Worm (Caenorhabditis elegans) whole organism, L3 larva: ENCODE measurements around the gene C27C12.3.

Experiments used
- R02D3.7 ChIP-seq: fragments of 150-350 bp; optimal IDR thresholded peaks from 2 replicates; lab custom pipeline; 2014; ENCODE audit warnings: missing biosample characterization, missing genetic modification characterization
- ZK546.5 ChIP-seq: sonication (generic microtip); optimal IDR thresholded peaks from 2 replicates; lab custom pipeline; 2017; ENCODE audit warnings: missing biosample characterization, missing genetic modification characterization
- aly-2 ChIP-seq: fragments of 150-350 bp; optimal IDR thresholded peaks from 2 replicates; lab custom pipeline; 2014; ENCODE audit warnings: missing biosample characterization, missing genetic modification characterization
- ceh-16 ChIP-seq: sonication (generic microtip); optimal IDR thresholded peaks from 2 replicates; lab custom pipeline; 2017; ENCODE audit warnings: missing biosample characterization, missing genetic modification characterization
- ceh-28 ChIP-seq: fragments of 150-350 bp; optimal IDR thresholded peaks from 2 replicates; lab custom pipeline; 2014; ENCODE audit warnings: missing biosample characterization, missing genetic modification reagents, missing genetic modification characterization
- ceh-82 ChIP-seq: fragments of 150-350 bp; optimal IDR thresholded peaks from 2 replicates; lab custom pipeline; 2014; ENCODE audit warnings: missing biosample characterization, missing genetic modification characterization
- ceh-9 ChIP-seq: sonication (generic microtip); optimal IDR thresholded peaks from 2 replicates; lab custom pipeline; 2018; ENCODE audit warnings: missing biosample characterization, missing genetic modification characterization
- daf-12 ChIP-seq: fragments of 150-350 bp; optimal IDR thresholded peaks from 2 replicates; lab custom pipeline; 2014; ENCODE audit warnings: missing biosample characterization, missing genetic modification reagents, missing genetic modification characterization
- egl-27 ChIP-seq: sonication (generic microtip); optimal IDR thresholded peaks from 4 replicates; lab custom pipeline; 2017; ENCODE audit warnings: missing biosample characterization, missing genetic modification reagents, missing genetic modification characterization
- egl-5 ChIP-seq: fragments of 150-350 bp; optimal IDR thresholded peaks from 2 replicates; lab custom pipeline; 2017; ENCODE audit warnings: missing biosample characterization, missing genetic modification reagents, missing genetic modification characterization, inconsistent platforms
- elt-1 ChIP-seq: fragments of 150-350 bp; optimal IDR thresholded peaks from 2 replicates; lab custom pipeline; 2014; ENCODE audit warnings: missing biosample characterization, missing genetic modification characterization
- elt-2 ChIP-seq: sonication (generic microtip); optimal IDR thresholded peaks from 2 replicates; lab custom pipeline; 2016; ENCODE audit warnings: missing genetic modification reagents, mild to moderate bottlenecking, missing genetic modification characterization, missing compliant biosample characterization
- eor-1 ChIP-seq, 2 experiments: fragments of 150-350 bp; optimal IDR thresholded peaks; 2 replicates each; lab custom pipeline; 2014 to 2018; ENCODE audit warnings: missing biosample characterization in 2 of 2, missing genetic modification characterization in 2 of 2
- fkh-10 ChIP-seq: sonication (generic microtip); optimal IDR thresholded peaks from 2 replicates; lab custom pipeline; 2017; ENCODE audit warnings: missing biosample characterization, missing genetic modification reagents, missing genetic modification characterization
- fkh-2 ChIP-seq: fragments of 150-350 bp; optimal IDR thresholded peaks from 2 replicates; lab custom pipeline; 2014; ENCODE audit warnings: missing biosample characterization, missing genetic modification reagents, missing genetic modification characterization
- fos-1 ChIP-seq: fragments of 150-350 bp; optimal IDR thresholded peaks from 2 replicates; lab custom pipeline; 2014; ENCODE audit warnings: missing biosample characterization, missing genetic modification characterization
- jun-1 ChIP-seq: fragments of 150-350 bp; optimal IDR thresholded peaks from 2 replicates; lab custom pipeline; 2014; ENCODE audit warnings: missing biosample characterization, missing genetic modification reagents, missing genetic modification characterization
- lin-15B ChIP-seq: fragments of 150-350 bp; optimal IDR thresholded peaks from 2 replicates; lab custom pipeline; 2014; ENCODE audit warnings: missing biosample characterization, missing genetic modification characterization
- lin-39 ChIP-seq: fragments of 150-350 bp; optimal IDR thresholded peaks from 2 replicates; lab custom pipeline; 2018; ENCODE audit warnings: missing biosample characterization, missing genetic modification reagents, missing genetic modification characterization
- mdl-1 ChIP-seq: fragments of 150-350 bp; optimal IDR thresholded peaks from 2 replicates; lab custom pipeline; 2014; ENCODE audit warnings: missing biosample characterization, missing genetic modification characterization
- mml-1 ChIP-seq: fragments of 150-350 bp; sonication (generic microtip); optimal IDR thresholded peaks from 3 replicates; lab custom pipeline; 2014; ENCODE audit warnings: missing biosample characterization, missing genetic modification characterization
- nfya-1 ChIP-seq: sonication (generic microtip); optimal IDR thresholded peaks from 2 replicates; lab custom pipeline; 2017; ENCODE audit warnings: missing genetic modification characterization, mild to moderate bottlenecking, missing compliant biosample characterization, antibody characterized with exemption, moderate library complexity; ENCODE audit not compliant: insufficient read depth
- nhr-11 ChIP-seq: fragments of 150-350 bp; optimal IDR thresholded peaks from 2 replicates; lab custom pipeline; 2014; ENCODE audit warnings: missing biosample characterization, missing genetic modification characterization
- nhr-23 ChIP-seq: fragments of 150-350 bp; optimal IDR thresholded peaks from 2 replicates; lab custom pipeline; 2014; ENCODE audit warnings: missing biosample characterization, missing genetic modification reagents, missing genetic modification characterization
- nhr-237 ChIP-seq: fragments of 150-350 bp; optimal IDR thresholded peaks from 2 replicates; lab custom pipeline; 2014; ENCODE audit warnings: missing biosample characterization, missing genetic modification characterization
- nhr-25 ChIP-seq: sonication (generic microtip); optimal IDR thresholded peaks from 2 replicates; lab custom pipeline; 2017; ENCODE audit warnings: missing biosample characterization, missing genetic modification characterization
- nhr-28 ChIP-seq: fragments of 150-350 bp; optimal IDR thresholded peaks from 2 replicates; lab custom pipeline; 2014; ENCODE audit warnings: missing biosample characterization, missing genetic modification characterization
- nhr-43 ChIP-seq: sonication (generic microtip); optimal IDR thresholded peaks from 2 replicates; lab custom pipeline; 2016; ENCODE audit warnings: mild to moderate bottlenecking, missing genetic modification characterization, missing compliant biosample characterization; ENCODE audit not compliant: poor library complexity, severe bottlenecking
- nhr-67 ChIP-seq: fragments of 150-350 bp; optimal IDR thresholded peaks from 2 replicates; lab custom pipeline; 2014; ENCODE audit warnings: missing biosample characterization, missing genetic modification characterization
- nhr-76 ChIP-seq: fragments of 150-350 bp; sonication (generic microtip); optimal IDR thresholded peaks from 5 replicates; lab custom pipeline; 2014; ENCODE audit warnings: missing biosample characterization, missing genetic modification characterization
- nhr-77 ChIP-seq: fragments of 150-350 bp; optimal IDR thresholded peaks from 2 replicates; lab custom pipeline; 2014; ENCODE audit warnings: missing biosample characterization, missing genetic modification characterization
- pqm-1 ChIP-seq: fragments of 150-350 bp; optimal IDR thresholded peaks from 2 replicates; lab custom pipeline; 2017; ENCODE audit warnings: missing biosample characterization, missing genetic modification characterization, inconsistent platforms
- sea-2 ChIP-seq: fragments of 150-350 bp; sonication (generic microtip); optimal IDR thresholded peaks from 4 replicates; lab custom pipeline; 2014; ENCODE audit warnings: missing biosample characterization, missing genetic modification reagents, missing genetic modification characterization
- skn-1 ChIP-seq: fragments of 150-350 bp; optimal IDR thresholded peaks from 2 replicates; lab custom pipeline; 2014; ENCODE audit warnings: missing biosample characterization, missing genetic modification characterization
- snpc-4 ChIP-seq: fragments of 150-350 bp; optimal IDR thresholded peaks from 2 replicates; lab custom pipeline; 2014; ENCODE audit warnings: missing biosample characterization, missing genetic modification characterization
- tbx-2 ChIP-seq: sonication (generic microtip); optimal IDR thresholded peaks from 2 replicates; lab custom pipeline; 2016; ENCODE audit warnings: mild to moderate bottlenecking, missing genetic modification characterization, missing compliant biosample characterization
- unc-39 ChIP-seq: sonication (generic microtip); optimal IDR thresholded peaks from 4 replicates; lab custom pipeline; 2017; ENCODE audit warnings: missing biosample characterization, missing genetic modification characterization
- unc-62 ChIP-seq: fragments of 150-350 bp; sonication (generic microtip); optimal IDR thresholded peaks from 4 replicates; lab custom pipeline; 2014; ENCODE audit warnings: missing biosample characterization, missing genetic modification reagents, missing genetic modification characterization
- zag-1 ChIP-seq: fragments of 150-350 bp; optimal IDR thresholded peaks from 2 replicates; lab custom pipeline; 2014; ENCODE audit warnings: missing biosample characterization, missing genetic modification characterization
- ztf-4 ChIP-seq: fragments of 150-350 bp; optimal IDR thresholded peaks from 2 replicates; lab custom pipeline; 2014; ENCODE audit warnings: missing biosample characterization, missing genetic modification characterization

Gene C27C12.3

ce11 chrX:14841030-14841429, 24.6 kb downstream of the C27C12.3 start (continued):
- TF ChIP-seq sea-2 (peak; percentile 69), skn-1 (tag; lab: Kevin White, UChicago) (peak; percentile 88), nhr-28 (no peak), nhr-43 (peak; percentile 41), R02D3.7 (tag; lab: Kevin White, UChicago) (peak; percentile 38), elt-1 (no peak), ZK546.5 (tag; lab: Kevin White, UChicago) (no peak), mdl-1 (tag; lab: Kevin White, UChicago) (peak; percentile 58), nhr-67 (tag; lab: Kevin White, UChicago) (no peak), egl-5 (peak; percentile 95), nhr-11 (tag; lab: Kevin White, UChicago) (peak; percentile 80), nhr-25 (tag; lab: Kevin White, UChicago) (peak; percentile 45), unc-62 (peak; percentile 57), fkh-2 (tag; lab: Kevin White, UChicago) (no peak), nhr-237 (tag; lab: Kevin White, UChicago) (no peak), ceh-28 (tag; lab: Kevin White, UChicago) (peak; percentile 68), tbx-2 (tag; lab: Kevin White, UChicago) (peak; percentile 74), eor-1 (tag; optimal IDR thresholded peaks at IDR 0.05; lab: Kevin White, UChicago) (no peak), aly-2 (tag; lab: Kevin White, UChicago) (no peak), elt-2 (tag; lab: Kevin White, UChicago) (peak; percentile 71)

ce11 chrX:14838339-14838738, 27.3 kb downstream of the C27C12.3 start:
- TF ChIP-seq fkh-10 (GFP tag; lab: Kevin White, UChicago) = no peak
- TF ChIP-seq nhr-77 (tag; lab: Kevin White, UChicago) = no peak
- no peak for TF ChIP-seq snpc-4
- TF ChIP-seq unc-39 (tag; lab: Kevin White, UChicago) = no peak
- no peak for TF ChIP-seq fos-1 (tag; lab: Kevin White, UChicago)
- TF ChIP-seq tbx-2 (tag; lab: Kevin White, UChicago) = no peak
- TF ChIP-seq jun-1 (tag; lab: Kevin White, UChicago) = no peak
- no peak for TF ChIP-seq pqm-1
- no peak for TF ChIP-seq ztf-4 (tag; lab: Kevin White, UChicago)
- no peak for TF ChIP-seq mml-1 (tag; lab: Kevin White, UChicago)
- no peak for TF ChIP-seq aly-2 (tag; lab: Kevin White, UChicago)
- no peak for TF ChIP-seq nhr-76
- TF ChIP-seq daf-12 (tag; lab: Kevin White, UChicago) = no peak
- TF ChIP-seq, all 47 proteins: peak for 0

ce11 chrX:14831531-14831930, 34.1 kb downstream of the C27C12.3 start, which contains the start of gene dpf-2:
Gene dpf-2, plus strand, starts transcription at chrX:14831831.
- TF ChIP-seq jun-1 (tag; lab: Kevin White, UChicago) (no peak), nhr-76 (no peak)

ce11 chrX:14828766-14829165, 36.9 kb downstream of the C27C12.3 start:
- TF ChIP-seq unc-62 (no peak), ceh-82 (tag; lab: Kevin White, UChicago) (no peak), ceh-9 (no peak), eor-1 (tag; optimal IDR thresholded peaks at IDR 0.05; lab: Kevin White, UChicago) (no peak), tbx-2 (tag; lab: Kevin White, UChicago) (no peak), sea-2 (no peak), zag-1 (tag; lab: Kevin White, UChicago) (no peak)

- peak; percentile 26 for TF ChIP-seq tbx-2 (tag; lab: Kevin White, UChicago)
- no peak for TF ChIP-seq nhr-67 (tag; lab: Kevin White, UChicago)
- peak; percentile 59 for TF ChIP-seq nhr-23 (tag; lab: Kevin White, UChicago)
- no peak for TF ChIP-seq nhr-11 (tag; lab: Kevin White, UChicago)
- no peak for TF ChIP-seq aly-2 (tag; lab: Kevin White, UChicago)
- TF ChIP-seq mdl-1 (tag; lab: Kevin White, UChicago) = peak; percentile 26
- TF ChIP-seq ceh-28 (tag; lab: Kevin White, UChicago) = peak; percentile 26
- TF ChIP-seq R02D3.7 (tag; lab: Kevin White, UChicago) = no peak
- TF ChIP-seq eor-1 (tag; optimal IDR thresholded peaks at IDR 0.05; lab: Kevin White, UChicago) = no peak
- peak; percentile 81 for TF ChIP-seq lin-39
- TF ChIP-seq ceh-82 (tag; lab: Kevin White, UChicago) = no peak
- no peak for TF ChIP-seq nhr-76
- TF ChIP-seq egl-5 = peak; percentile 63
- TF ChIP-seq ceh-16 (tag; lab: Kevin White, UChicago) = no peak
- no peak for TF ChIP-seq ztf-4 (tag; lab: Kevin White, UChicago)
- TF ChIP-seq nhr-25 (tag; lab: Kevin White, UChicago) = peak; percentile 76
- no peak for TF ChIP-seq fos-1 (tag; lab: Kevin White, UChicago)
- TF ChIP-seq egl-27 (tag; lab: Kevin White, UChicago) = no peak
- no peak for TF ChIP-seq ceh-9
- TF ChIP-seq nhr-28 = no peak
- TF ChIP-seq fkh-2 (tag; lab: Kevin White, UChicago) = no peak
- no peak for TF ChIP-seq daf-12 (tag; lab: Kevin White, UChicago)
- no peak for TF ChIP-seq mml-1 (tag; lab: Kevin White, UChicago)
- peak; percentile 49 for TF ChIP-seq lin-15B
- TF ChIP-seq nhr-77 (tag; lab: Kevin White, UChicago) = no peak
- peak; percentile 80 for TF ChIP-seq nfya-1
- TF ChIP-seq sea-2 = no peak
- TF ChIP-seq jun-1 (tag; lab: Kevin White, UChicago) = peak; percentile 51
- TF ChIP-seq elt-2 (tag; lab: Kevin White, UChicago) = peak; percentile 73
- no peak for TF ChIP-seq ZK546.5 (tag; lab: Kevin White, UChicago)
- TF ChIP-seq elt-1 = no peak
- peak; percentile 35 for TF ChIP-seq snpc-4
- TF ChIP-seq zag-1 (tag; lab: Kevin White, UChicago) = no peak
Measured at ce11 chrX:14824490-14825050, 41.1 kb downstream of the C27C12.3 start, which contains the start of gene mbk-1. Gene mbk-1, minus strand, starts transcription at chrX:14824540.
